Fruit fly (Drosophila melanogaster) whole organism, wandering third instar larva: Measurements from ENCODE around the gene Nthl1.

Source experiments
- Dfd ChIP-seq: fragments of >200 bp; optimal IDR thresholded peaks from 2 replicates; lab custom pipeline; 2017; ENCODE audit warnings: missing biosample characterization, missing genetic modification characterization
- Jra ChIP-seq: sonication (Bioruptor generic); optimal IDR thresholded peaks from 2 replicates; lab custom pipeline; 2016; ENCODE audit warnings: missing biosample characterization, missing genetic modification characterization
- Mio ChIP-seq: sonication (Bioruptor generic); optimal IDR thresholded peaks from 2 replicates; lab custom pipeline; 2016; ENCODE audit warnings: missing biosample characterization, missing genetic modification characterization
- br ChIP-seq: fragments of 200-800 bp; sonication (Bioruptor generic); optimal IDR thresholded peaks from 2 replicates; lab custom pipeline; 2016; ENCODE audit warnings: missing biosample characterization, missing genetic modification characterization
- pan ChIP-seq: fragments of >200 bp; optimal IDR thresholded peaks from 2 replicates; lab custom pipeline; 2017
- rgr ChIP-seq: fragments of 200-800 bp; sonication (Bioruptor generic); optimal IDR thresholded peaks from 3 replicates; lab custom pipeline; 2016; ENCODE audit warnings: missing biosample characterization, mild to moderate bottlenecking, missing genetic modification characterization
- sv ChIP-seq: fragments of 200-800 bp; sonication (Bioruptor generic); optimal IDR thresholded peaks from 3 replicates; lab custom pipeline; 2016; ENCODE audit warnings: missing biosample characterization, missing genetic modification characterization
- tai ChIP-seq: sonication (Bioruptor generic); optimal IDR thresholded peaks from 2 replicates; lab custom pipeline; 2016; ENCODE audit warnings: missing biosample characterization, missing genetic modification characterization

DNA sequence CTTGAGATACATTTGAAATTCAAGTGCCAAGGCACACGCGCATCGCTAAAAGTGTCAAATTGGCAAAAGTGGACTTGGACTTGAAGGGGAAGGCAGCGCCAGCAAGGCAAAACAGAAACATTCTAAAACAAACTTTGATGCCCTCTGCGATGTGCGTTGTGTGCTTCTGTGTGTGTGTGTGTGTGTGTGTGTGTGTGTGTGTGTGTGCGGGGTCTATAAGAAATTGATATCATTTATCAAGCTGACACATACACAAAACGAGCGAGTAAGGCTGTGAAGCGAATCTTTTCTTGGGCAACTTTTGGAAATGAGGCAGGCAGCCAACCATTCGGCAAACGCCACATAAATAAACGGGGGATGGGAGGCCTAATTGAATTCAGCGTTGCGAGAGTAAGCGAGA is 43.1 kb upstream of the Nthl1 start:
- TF ChIP-seq rgr (GFP tag; lab: Kevin White, UChicago) (no peak), Jra (GFP tag; lab: Kevin White, UChicago) (no peak), Dfd (GFP tag; lab: Kevin White, UChicago) (peak; percentile 86), Mio (GFP tag; lab: Kevin White, UChicago) (no peak), br (GFP tag; lab: Kevin White, UChicago) (no peak), sv (GFP tag; lab: Kevin White, UChicago) (no peak), tai (GFP tag; lab: Kevin White, UChicago) (no peak), pan (lab: Kevin White, UChicago) (no peak)
